Worm (Caenorhabditis elegans): Measurements from ENCODE around the gene C06G4.4.

DNA sequence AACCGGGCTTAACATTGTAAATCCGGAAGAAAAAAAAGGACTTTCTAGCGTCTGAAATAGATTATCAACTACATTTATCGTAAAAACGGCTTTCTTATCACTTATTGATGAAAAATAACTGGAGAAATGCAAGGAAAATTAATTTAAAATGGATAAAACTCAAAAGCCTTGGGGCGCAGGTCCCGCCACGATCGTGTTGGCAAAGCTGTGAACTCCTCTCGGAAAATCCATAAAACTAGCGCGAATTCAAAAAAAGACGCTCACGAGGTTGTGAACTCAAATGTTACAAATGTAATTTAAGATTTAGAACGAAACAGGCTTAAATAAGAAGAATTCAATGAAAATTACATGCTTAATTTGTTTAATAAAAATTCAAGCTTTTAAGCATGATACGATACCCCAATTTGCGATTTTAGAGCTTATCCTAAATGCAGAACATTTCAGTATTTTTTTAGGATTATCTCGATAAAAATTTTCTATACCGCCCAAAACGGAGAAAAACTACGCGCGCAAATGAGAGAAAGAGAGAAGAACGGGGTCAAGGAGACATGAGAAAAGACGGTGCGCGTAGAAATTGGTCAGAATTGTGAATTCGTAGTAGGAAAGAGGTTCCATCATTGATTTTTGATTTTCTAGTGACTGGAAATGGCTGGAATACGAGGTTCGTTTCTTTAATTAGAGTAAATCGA is 25.4 kb downstream of the C06G4.4 start, which contains the start of gene C29E4.15:
- TF ChIP-seq ztf-29 (GFP tag; IDR thresholded peaks at IDR 0.05), result no peak
- no peak for TF ChIP-seq tab-1 (GFP tag; IDR thresholded peaks at IDR 0.05)
- TF ChIP-seq flt-1 (GFP tag; IDR thresholded peaks at IDR 0.05), result no peak

Measured in whole organism, midembryonic.